Worm (Caenorhabditis elegans) whole organism, midembryonic: ENCODE results near the gene nspf-2.

Source experiments
- cog-1 ChIP-seq: sonication (generic microtip); optimal IDR thresholded peaks from 2 replicates; lab custom pipeline; 2016; ENCODE audit warnings: missing genetic modification characterization, missing compliant biosample characterization
- flt-1 ChIP-seq: fragments of 200-800 bp; sonication (Bioruptor generic); IDR thresholded peaks from 2 replicates; pipeline ENCODE4 v1.3.6; 2022; ENCODE audit warnings: missing genetic modification characterization, missing compliant biosample characterization
- klf-2 ChIP-seq: fragments of 200-800 bp; sonication (Bioruptor generic); conservative IDR thresholded peaks from 2 replicates; pipeline ENCODE4 v1.3.6; 2022; ENCODE audit warnings: missing genetic modification reagents, missing genetic modification characterization, missing compliant biosample characterization
- med-1 ChIP-seq: sonication (generic microtip); optimal IDR thresholded peaks from 2 replicates; lab custom pipeline; 2017; ENCODE audit warnings: missing genetic modification characterization, mild to moderate bottlenecking, missing compliant biosample characterization, antibody characterized with exemption, missing genetic modification reagents; ENCODE audit not compliant: insufficient read depth
- ref-1 ChIP-seq: fragments of 200-800 bp; sonication (Bioruptor generic); conservative IDR thresholded peaks from 2 replicates; pipeline ENCODE4 v1.3.6; 2022; ENCODE audit warnings: missing genetic modification reagents, missing genetic modification characterization, missing compliant biosample characterization
- tab-1 ChIP-seq: fragments of 200-800 bp; sonication (Bioruptor generic); IDR thresholded peaks from 2 replicates; pipeline ENCODE4 v1.3.6; 2022; ENCODE audit warnings: missing genetic modification characterization, missing compliant biosample characterization
- ztf-23 ChIP-seq: fragments of 200-800 bp; sonication (Bioruptor generic); IDR thresholded peaks from 2 replicates; pipeline ENCODE4 v1.3.6; 2022; ENCODE audit warnings: missing genetic modification reagents, missing genetic modification characterization, missing compliant biosample characterization
- ztf-29 ChIP-seq: fragments of 200-800 bp; sonication (Bioruptor generic); IDR thresholded peaks from 2 replicates; pipeline ENCODE4 v1.3.6; 2022; ENCODE audit warnings: missing genetic modification reagents, missing genetic modification characterization, missing compliant biosample characterization

- TF ChIP-seq klf-2 (GFP tag; lab: Robert Waterston, UW) (no peak), cog-1 (tag; lab: Kevin White, UChicago) (no peak), med-1 (GFP tag; lab: Kevin White, UChicago) (no peak), ref-1 (GFP tag; lab: Robert Waterston, UW) (no peak), flt-1 (no peak), ztf-29 (GFP tag; lab: Robert Waterston, UW) (no peak), tab-1 (GFP tag; lab: Robert Waterston, UW) (no peak), ztf-23 (GFP tag; lab: Robert Waterston, UW) (no peak)
Observed at ce11 chrII:2735644-2736043, 46.9 kb downstream of the nspf-2 start.
